Worm (Caenorhabditis elegans): ENCODE measurements around the gene C06A8.6.

The C06A8.6 gene

ce11 chrII:7806054-7806453, 33.8 kb downstream of the C06A8.6 start:
- TF ChIP-seq aly-1 (tag; optimal IDR thresholded peaks at IDR 0.05) (no peak), tbx-37 (GFP tag; conservative IDR thresholded peaks at IDR 0.05) (no peak), ets-7 (tag; optimal IDR thresholded peaks at IDR 0.05) (no peak), ama-1 (optimal IDR thresholded peaks at IDR 0.05) (no peak), tbx-11 (GFP tag; IDR thresholded peaks at IDR 0.05) (no peak), F13C5.2 (tag; optimal IDR thresholded peaks at IDR 0.05) (no peak), hnd-1 (tag; optimal IDR thresholded peaks at IDR 0.05) (no peak), tra-4 (tag; optimal IDR thresholded peaks at IDR 0.05) (no peak), B0310.2 (tag; optimal IDR thresholded peaks at IDR 0.05) (no peak), pes-1 (GFP tag; IDR thresholded peaks at IDR 0.05) (no peak), flt-1 (GFP tag; IDR thresholded peaks at IDR 0.05) (no peak), scrt-1 (GFP tag; IDR thresholded peaks at IDR 0.05) (no peak), ceh-36 (tag; optimal IDR thresholded peaks at IDR 0.05) (no peak)

ce11 chrII:7806872-7807271, 34.6 kb downstream of the C06A8.6 start:
- TF ChIP-seq ceh-36 (tag; optimal IDR thresholded peaks at IDR 0.05) (no peak), flt-1 (GFP tag; IDR thresholded peaks at IDR 0.05) (no peak), F13C5.2 (tag; optimal IDR thresholded peaks at IDR 0.05) (no peak), ama-1 (optimal IDR thresholded peaks at IDR 0.05) (no peak), tra-4 (tag; optimal IDR thresholded peaks at IDR 0.05) (no peak), ets-7 (tag; optimal IDR thresholded peaks at IDR 0.05) (no peak), tbx-37 (GFP tag; conservative IDR thresholded peaks at IDR 0.05) (no peak), hnd-1 (tag; optimal IDR thresholded peaks at IDR 0.05) (no peak), hmg-4 (GFP tag; optimal IDR thresholded peaks at IDR 0.05) (no peak), ceh-13 (GFP tag; optimal IDR thresholded peaks at IDR 0.05) (no peak), sea-1 (GFP tag; conservative IDR thresholded peaks at IDR 0.05) (no peak), pes-1 (GFP tag; IDR thresholded peaks at IDR 0.05) (no peak), B0310.2 (tag; optimal IDR thresholded peaks at IDR 0.05) (no peak)

ce11 chrII:7808153-7808552, 35.9 kb downstream of the C06A8.6 start:
- TF ChIP-seq pes-1 (GFP tag; IDR thresholded peaks at IDR 0.05) (no peak), ceh-13 (GFP tag; optimal IDR thresholded peaks at IDR 0.05) (no peak), tra-4 (tag; optimal IDR thresholded peaks at IDR 0.05) (no peak), flt-1 (GFP tag; IDR thresholded peaks at IDR 0.05) (no peak), scrt-1 (GFP tag; IDR thresholded peaks at IDR 0.05) (no peak), F13C5.2 (tag; optimal IDR thresholded peaks at IDR 0.05) (no peak), ama-1 (optimal IDR thresholded peaks at IDR 0.05) (no peak)

ce11 chrII:7808950-7809349, 36.7 kb downstream of the C06A8.6 start:
- TF ChIP-seq ceh-36 (tag; optimal IDR thresholded peaks at IDR 0.05) (no peak), B0310.2 (tag; optimal IDR thresholded peaks at IDR 0.05) (no peak), ama-1 (optimal IDR thresholded peaks at IDR 0.05) (no peak), pes-1 (GFP tag; IDR thresholded peaks at IDR 0.05) (no peak), hmg-4 (GFP tag; optimal IDR thresholded peaks at IDR 0.05) (no peak), flt-1 (GFP tag; IDR thresholded peaks at IDR 0.05) (no peak), F13C5.2 (tag; optimal IDR thresholded peaks at IDR 0.05) (no peak), tbx-11 (GFP tag; IDR thresholded peaks at IDR 0.05) (no peak), tbx-37 (GFP tag; conservative IDR thresholded peaks at IDR 0.05) (no peak), aly-1 (tag; optimal IDR thresholded peaks at IDR 0.05) (no peak), tra-4 (tag; optimal IDR thresholded peaks at IDR 0.05) (no peak), ets-7 (tag; optimal IDR thresholded peaks at IDR 0.05) (no peak), hmbx-1 (tag; optimal IDR thresholded peaks at IDR 0.05) (no peak), hnd-1 (tag; optimal IDR thresholded peaks at IDR 0.05) (no peak), ceh-13 (GFP tag; optimal IDR thresholded peaks at IDR 0.05) (no peak), sea-1 (GFP tag; conservative IDR thresholded peaks at IDR 0.05) (no peak), scrt-1 (GFP tag; IDR thresholded peaks at IDR 0.05) (no peak)

- TF ChIP-seq aly-1 (tag; optimal IDR thresholded peaks at IDR 0.05) (no peak), hnd-1 (tag; optimal IDR thresholded peaks at IDR 0.05) (no peak), F13C5.2 (tag; optimal IDR thresholded peaks at IDR 0.05) (no peak), hmbx-1 (tag; optimal IDR thresholded peaks at IDR 0.05) (no peak), ama-1 (optimal IDR thresholded peaks at IDR 0.05) (no peak), tbx-11 (GFP tag; IDR thresholded peaks at IDR 0.05) (no peak), ets-7 (tag; optimal IDR thresholded peaks at IDR 0.05) (no peak), pes-1 (GFP tag; IDR thresholded peaks at IDR 0.05) (no peak), sea-1 (GFP tag; conservative IDR thresholded peaks at IDR 0.05) (no peak), ceh-36 (tag; optimal IDR thresholded peaks at IDR 0.05) (peak; percentile 4), B0310.2 (tag; optimal IDR thresholded peaks at IDR 0.05) (no peak), tbx-37 (GFP tag; conservative IDR thresholded peaks at IDR 0.05) (no peak), tra-4 (tag; optimal IDR thresholded peaks at IDR 0.05) (peak; percentile 3), hmg-4 (GFP tag; optimal IDR thresholded peaks at IDR 0.05) (peak; percentile 58), flt-1 (GFP tag; IDR thresholded peaks at IDR 0.05) (no peak), ceh-13 (GFP tag; optimal IDR thresholded peaks at IDR 0.05) (no peak), scrt-1 (GFP tag; IDR thresholded peaks at IDR 0.05) (no peak)
Observed at ce11 chrII:7809358-7809914, 37.1 kb downstream of the C06A8.6 start.

ce11 chrII:7810162-7810868, 38.0 kb downstream of the C06A8.6 start:
- no peak for TF ChIP-seq tra-4 (tag; optimal IDR thresholded peaks at IDR 0.05)
- TF ChIP-seq hmg-4 (GFP tag; optimal IDR thresholded peaks at IDR 0.05), result no peak
- TF ChIP-seq hmbx-1 (tag; optimal IDR thresholded peaks at IDR 0.05), result no peak
- no peak for TF ChIP-seq ets-7 (tag; optimal IDR thresholded peaks at IDR 0.05)
- TF ChIP-seq hnd-1 (tag; optimal IDR thresholded peaks at IDR 0.05), result no peak
- no peak for TF ChIP-seq flt-1 (GFP tag; IDR thresholded peaks at IDR 0.05)
- no peak for TF ChIP-seq scrt-1 (GFP tag; IDR thresholded peaks at IDR 0.05)
- TF ChIP-seq B0310.2 (tag; optimal IDR thresholded peaks at IDR 0.05), result no peak
- TF ChIP-seq ceh-36 (tag; optimal IDR thresholded peaks at IDR 0.05), result no peak
- no peak for TF ChIP-seq F13C5.2 (tag; optimal IDR thresholded peaks at IDR 0.05)
- no peak for TF ChIP-seq pes-1 (GFP tag; IDR thresholded peaks at IDR 0.05)
- TF ChIP-seq ama-1 (optimal IDR thresholded peaks at IDR 0.05), result no peak
